Worm (Caenorhabditis elegans) whole organism, dauer: ENCODE data around the gene C38C10.3.
"Not testable (repeated sequence)": the region's sequence is repeated elsewhere in the genome, so short reads cannot be mapped to it uniquely, and the experiment has no call there.

Source experiments
- unc-62 ChIP-seq: sonication (generic microtip); optimal IDR thresholded peaks from 2 replicates; lab custom pipeline; 2017; ENCODE audit warnings: missing biosample characterization, missing genetic modification reagents, missing genetic modification characterization

The C38C10.3 gene

DNA sequence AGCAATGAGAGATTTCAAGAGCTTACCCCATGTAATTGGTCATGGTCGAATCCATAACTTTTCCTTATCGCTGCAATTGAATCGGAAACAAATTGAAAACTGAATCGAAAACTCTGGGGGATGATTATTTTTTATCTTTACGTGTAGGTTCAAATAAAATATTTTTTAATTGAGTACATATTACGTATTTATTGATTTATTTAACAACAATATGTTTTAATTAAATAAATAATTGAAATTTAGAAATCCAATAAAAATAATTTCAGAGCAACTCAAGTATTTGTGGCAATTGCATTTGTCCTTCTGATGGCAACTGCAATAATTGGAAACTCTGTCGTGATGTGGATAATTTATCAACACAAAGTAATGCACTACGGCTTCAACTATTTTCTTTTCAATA, at the start of gene C38C10.3:
Gene C38C10.3 (minus strand): TSS at position 101 of the 400 bp plus-strand sequence.
- no peak for TF ChIP-seq unc-62

DNA sequence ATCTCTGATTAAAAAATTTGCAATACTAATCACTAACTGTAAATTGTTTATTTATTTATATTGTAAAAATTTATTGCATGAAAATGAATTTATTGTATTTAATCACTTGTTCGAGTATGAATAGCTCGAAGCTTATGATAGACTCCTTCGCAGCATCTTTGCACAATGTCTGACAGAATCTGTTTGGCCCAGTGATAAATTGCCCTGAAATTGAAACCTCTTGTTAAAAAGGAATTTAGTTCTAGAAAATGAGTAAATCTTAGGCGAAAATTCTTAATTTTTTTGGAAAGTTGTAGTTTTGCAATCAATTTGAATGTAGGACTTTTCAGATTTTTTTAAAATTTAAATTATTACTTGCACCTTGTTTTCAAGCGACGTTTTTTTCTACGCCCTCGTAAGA, 49.6 kb upstream of the C38C10.3 start:
- no peak for TF ChIP-seq unc-62

DNA sequence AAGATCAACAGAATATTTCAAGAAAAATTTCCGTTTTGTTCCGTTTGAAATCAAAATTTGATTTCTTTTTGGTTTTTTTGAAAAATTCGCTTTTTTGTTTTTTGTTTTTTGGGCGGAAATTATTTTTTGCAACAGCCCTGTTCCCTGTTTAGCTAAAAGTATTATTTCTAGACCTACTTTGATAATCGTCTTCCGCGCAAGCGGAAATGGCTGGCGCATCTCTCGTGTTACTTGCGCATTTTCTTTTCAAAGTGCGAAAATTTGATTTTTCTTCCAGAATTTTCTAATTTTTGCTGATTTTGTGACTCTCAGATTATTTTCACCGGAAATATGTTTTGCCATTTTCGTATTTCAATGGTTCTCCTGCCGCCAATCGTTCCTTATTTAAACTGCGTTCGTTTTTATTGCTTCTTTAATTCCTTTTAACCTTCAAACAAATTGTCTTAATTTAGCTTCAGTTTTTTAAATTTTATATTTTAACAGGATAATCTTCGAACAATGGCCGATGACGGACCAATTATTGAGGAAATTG, 48.2 kb upstream of the C38C10.3 start, which contains the start of gene cpar-1:
Gene cpar-1 (plus strand): TSS at position 482 of the 532 bp plus-strand sequence.
- no peak for TF ChIP-seq unc-62

DNA sequence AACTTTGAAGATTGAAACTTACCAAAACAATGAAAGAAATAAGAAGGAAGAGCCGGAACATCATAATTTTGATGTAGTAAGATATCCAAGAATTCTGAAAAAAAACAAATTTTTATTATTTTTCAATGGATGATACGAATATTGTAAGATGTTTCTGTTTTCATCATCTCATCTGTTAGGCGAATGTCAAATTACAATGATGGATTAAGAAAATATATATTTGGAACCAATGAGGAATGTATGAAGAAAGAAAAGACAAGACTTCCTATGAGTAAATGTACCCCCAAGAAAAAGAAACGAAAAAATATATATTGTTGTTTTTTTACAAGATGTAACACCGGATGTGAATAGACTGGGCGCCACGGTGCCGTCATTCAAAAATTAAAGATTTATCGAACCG, 40.9 kb upstream of the C38C10.3 start, which contains the start of gene T26G10.5:
Gene T26G10.5 (minus strand): TSS at position 101 of the 400 bp plus-strand sequence.
- TF ChIP-seq unc-62 = no peak

DNA sequence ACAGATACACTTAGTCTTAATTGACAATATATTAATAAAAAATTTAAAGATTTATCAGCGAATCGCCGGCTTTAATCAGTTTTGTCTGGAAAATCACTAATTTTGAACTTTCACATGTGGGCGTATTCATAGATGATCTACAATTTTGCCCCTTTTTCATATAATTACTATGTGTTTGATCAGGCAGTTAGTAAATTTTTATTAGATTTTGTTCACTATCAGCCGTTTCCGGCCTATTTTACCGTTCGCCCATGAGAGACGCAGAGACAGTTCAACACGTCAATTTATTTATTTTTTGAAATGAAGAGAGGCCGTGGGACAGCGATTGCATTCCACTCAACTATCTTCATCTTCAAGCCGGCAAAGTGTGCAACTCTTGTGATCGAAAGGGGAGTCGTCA, 34.8 kb upstream of the C38C10.3 start, which contains the start of gene T26G10.4:
Gene T26G10.4 (plus strand): TSS at position 301 of the 400 bp plus-strand sequence.
- not testable (repeated sequence) for TF ChIP-seq unc-62

DNA sequence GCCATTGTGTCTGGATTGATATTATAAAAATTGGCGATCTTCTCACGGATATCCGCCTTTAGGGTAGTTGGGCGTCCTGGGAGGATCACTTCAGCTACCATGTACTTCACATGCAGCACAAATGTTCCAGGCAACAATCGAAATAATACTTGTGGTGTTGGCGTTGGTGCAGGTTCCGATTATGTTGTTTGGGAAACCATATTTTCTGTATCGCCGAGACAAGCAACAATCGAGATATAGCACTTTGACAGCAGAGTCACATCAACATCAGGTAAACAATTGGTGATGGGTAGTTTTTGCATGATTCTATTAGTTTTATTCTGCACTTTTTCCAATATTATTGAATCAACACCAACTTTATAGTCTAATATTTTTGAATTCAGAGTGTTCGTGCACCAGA, 27.9 kb upstream of the C38C10.3 start, which contains the start of gene T26G10.3:
Gene T26G10.3 (minus strand): TSS at position 101 of the 400 bp plus-strand sequence.
- TF ChIP-seq unc-62 = no peak

DNA sequence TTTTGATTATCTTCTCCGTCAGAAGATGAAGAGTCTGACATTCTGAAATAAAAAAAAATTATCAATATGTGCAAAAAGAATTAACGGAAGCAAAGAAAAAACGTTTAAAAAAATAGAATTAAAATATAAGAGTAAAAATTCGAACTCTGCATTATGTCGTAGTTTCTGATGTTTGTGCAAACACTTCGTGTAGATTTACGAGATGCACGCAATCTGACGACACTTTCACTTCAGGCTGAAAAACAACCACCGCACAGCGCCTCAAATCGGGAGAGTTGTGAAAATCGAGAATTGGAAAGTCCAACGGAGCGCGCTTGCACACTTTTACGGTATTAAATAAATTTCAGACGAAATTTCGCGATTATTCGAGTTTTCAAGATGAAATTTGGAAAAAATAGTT, 21.2 kb upstream of the C38C10.3 start, which contains the start of gene T26G10.1:
Gene T26G10.1 (minus strand): TSS at position 42 of the 400 bp plus-strand sequence.
- TF ChIP-seq unc-62 = no peak

DNA sequence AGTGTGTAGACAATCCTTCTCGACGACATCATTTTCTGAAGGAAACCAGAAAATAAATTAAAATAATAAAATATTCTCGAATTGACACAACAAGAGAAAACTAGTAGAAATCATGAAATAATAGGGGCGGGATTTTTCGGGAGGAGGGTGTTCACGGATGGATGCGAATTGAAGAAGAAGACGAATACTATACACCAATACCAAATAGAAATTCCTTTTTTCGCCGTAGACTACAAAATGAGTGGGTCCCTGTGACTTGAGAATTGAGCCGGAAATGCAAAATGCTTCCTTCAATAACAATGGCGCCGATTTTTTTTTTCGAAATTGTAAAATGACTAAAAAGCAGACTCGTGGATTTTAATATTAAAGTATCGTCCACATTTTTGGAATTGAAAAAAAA, 15.6 kb upstream of the C38C10.3 start, which contains the start of gene nlp-48:
Gene nlp-48 (minus strand): TSS at position 101 of the 400 bp plus-strand sequence.
- TF ChIP-seq unc-62 = no peak

DNA sequence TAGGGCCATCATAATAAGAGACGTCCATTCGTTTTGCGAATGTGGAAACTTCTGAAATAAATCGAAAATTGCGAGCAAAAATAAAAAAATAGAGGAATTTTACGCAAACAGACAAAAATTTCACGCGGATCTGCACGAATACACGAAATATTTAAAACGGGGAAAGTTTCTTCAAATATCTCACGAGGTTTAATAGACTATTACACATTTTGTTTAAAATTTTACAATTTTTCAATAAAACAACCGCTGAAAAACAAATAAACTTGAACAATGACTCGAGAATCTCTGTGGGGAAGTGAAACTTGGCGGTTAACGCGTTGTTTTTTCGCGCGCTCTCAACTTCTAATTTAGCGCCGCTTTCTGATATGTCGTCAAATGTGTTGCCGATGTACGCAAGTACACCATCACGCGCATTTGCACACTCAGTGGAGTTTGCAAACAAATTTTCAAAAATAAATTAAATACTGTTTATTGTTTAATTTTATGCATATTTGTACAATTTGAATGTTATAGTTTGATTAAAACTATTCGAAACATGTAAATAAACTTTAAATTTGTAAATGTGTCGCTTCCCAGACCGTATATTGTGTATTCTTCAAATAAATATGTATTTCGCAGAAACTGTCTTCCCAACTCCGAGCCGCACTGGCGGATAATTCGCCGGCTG, 7.8 kb upstream of the C38C10.3 start, which contains the start of the genes gpr-2 and rgr-1:
Gene gpr-2 (minus strand): TSS at position 51 of the 667 bp plus-strand sequence.
Gene rgr-1 (plus strand): TSS at position 617 of the 667 bp plus-strand sequence.
- no peak for TF ChIP-seq unc-62

DNA sequence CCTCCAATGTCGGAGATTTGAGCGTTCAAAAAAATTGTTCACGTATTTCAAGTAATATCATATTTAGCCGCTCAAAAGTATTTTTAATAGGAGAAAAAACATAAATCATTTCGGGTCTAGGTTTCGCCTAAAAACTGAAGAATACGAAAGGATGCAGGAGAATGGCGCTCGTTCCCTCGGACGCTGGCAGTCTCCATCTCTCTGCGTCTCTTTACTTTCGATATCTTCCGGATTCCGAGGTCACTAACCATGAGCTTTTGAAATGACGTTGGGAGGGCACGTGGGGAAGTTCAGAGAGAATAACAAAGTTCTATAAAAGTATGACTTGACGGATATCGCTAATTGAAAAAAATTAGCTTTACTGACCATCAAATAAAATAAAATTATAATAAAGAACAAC, 5.5 kb upstream of the C38C10.3 start:
- TF ChIP-seq unc-62 = no peak

DNA sequence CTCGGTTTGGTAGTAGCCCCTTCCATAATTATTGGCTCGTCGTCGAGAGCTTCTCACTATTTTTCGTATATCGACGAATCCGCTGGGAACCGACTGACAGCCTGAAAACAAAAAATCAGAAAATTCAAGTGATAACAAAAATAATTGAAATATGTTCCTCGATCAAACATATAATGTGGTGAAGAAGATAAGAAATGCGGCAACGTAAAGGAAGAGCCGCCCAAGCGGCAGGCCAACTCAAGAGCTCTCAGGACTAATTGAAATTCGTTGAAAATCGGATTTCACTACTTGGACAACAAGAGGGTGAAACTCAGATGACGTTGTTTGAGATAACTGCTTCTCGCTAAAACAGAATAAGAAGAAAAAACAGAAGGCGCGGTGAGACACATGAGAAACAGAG, 4.6 kb upstream of the C38C10.3 start, which contains the start of gene slc-17.2:
Gene slc-17.2 (minus strand): TSS at position 101 of the 400 bp plus-strand sequence.
- TF ChIP-seq unc-62 = no peak

DNA sequence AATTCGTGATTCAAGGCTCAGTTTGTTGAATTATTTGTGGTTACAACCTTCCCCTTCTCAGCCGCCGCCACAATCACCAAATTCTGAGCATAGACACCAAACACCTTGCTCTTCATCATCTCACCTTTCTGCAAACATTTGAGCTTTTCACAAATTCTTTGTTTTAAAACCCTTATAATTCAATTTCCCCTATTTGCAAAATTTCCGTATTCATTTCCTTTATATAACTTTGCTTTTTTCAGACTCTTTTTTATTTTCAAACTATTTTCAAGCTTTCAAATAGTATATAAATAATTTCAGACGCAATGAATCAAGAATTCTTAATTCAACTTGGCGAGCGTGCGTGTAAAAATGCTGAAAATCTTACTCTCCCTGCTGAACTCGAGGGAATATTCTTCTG, 1.9 kb downstream of the C38C10.3 start, which contains the start of gene tkr-1:
Gene tkr-1 (plus strand): TSS at position 301 of the 400 bp plus-strand sequence.
- TF ChIP-seq unc-62 = no peak

DNA sequence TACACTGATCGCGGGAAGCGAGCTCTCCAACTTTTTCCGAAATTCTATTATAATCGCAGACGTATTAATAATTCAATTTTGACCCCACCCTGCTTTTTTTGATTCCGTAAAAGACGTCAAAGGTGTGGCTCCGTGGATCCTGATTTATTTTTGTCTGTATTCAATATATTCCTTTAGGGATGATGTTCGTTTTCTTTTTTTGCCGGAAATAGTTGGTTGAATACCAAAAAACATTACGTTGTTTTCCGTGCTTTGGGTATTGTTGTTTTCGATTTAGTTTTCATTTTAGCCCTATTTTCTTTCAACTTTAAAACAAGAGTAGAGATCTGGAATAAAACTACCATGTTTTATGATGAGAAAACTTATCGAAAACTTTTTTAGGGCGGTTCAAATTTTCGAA, 8.7 kb downstream of the C38C10.3 start:
- TF ChIP-seq unc-62 = no peak

DNA sequence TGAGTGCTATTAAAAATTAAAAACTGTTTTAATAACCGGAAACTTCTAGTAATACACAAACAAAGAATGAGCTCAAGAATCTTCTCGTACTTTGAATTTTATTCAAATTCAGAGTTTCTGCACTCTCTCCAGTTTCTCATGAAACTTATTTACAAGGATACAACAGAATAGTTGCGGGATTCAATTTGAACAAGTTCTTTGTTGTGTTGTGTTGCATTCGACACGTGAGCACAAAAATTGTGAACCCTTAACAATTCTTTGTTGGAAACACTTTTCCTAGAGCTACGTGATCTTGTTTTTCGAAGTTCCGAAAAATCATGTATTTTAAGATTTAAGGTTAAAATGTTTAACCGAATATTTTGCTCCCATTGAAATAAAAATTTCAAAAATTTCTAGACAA, 11.7 kb downstream of the C38C10.3 start:
- no peak for TF ChIP-seq unc-62

DNA sequence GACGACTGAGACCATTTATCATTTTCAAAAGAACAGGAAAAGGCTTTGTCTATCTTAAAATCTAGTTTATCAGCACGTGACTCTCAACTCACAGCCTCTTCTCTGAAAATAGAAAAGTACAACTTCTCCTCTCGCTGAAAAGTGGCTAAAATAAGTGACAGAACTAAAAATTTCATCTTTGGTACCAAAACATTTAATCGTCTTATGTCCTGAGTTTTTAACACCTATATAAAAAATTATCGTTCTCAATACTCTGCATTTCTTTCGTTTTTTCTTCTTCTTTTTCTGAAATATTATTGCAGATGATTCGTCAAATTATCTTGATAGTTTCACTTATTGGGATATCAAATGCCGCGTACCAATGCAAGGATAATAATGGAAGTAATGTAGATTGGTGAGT, 18.5 kb downstream of the C38C10.3 start, which contains the start of gene crn-6:
Gene crn-6 (plus strand): TSS at position 301 of the 400 bp plus-strand sequence.
- TF ChIP-seq unc-62 = no peak

DNA sequence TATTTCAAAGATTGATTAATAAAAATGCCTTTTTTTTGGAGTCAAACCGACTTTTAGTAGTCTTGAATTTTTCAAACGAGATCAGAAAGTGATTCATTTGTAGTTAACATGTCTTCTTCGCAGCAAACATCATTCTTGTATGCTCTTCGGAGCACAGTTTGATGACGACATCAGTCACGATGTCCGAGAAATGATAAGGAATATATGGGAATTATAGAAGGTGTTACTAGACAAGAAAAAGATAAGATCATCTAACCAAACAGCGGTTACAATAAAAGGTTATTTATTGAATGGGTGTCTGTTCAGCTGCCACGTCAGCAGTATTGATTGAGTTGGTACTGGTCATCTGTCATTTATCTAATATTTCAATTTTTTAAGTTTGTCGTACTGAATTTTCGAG, 19.1 kb downstream of the C38C10.3 start:
- no peak for TF ChIP-seq unc-62

DNA sequence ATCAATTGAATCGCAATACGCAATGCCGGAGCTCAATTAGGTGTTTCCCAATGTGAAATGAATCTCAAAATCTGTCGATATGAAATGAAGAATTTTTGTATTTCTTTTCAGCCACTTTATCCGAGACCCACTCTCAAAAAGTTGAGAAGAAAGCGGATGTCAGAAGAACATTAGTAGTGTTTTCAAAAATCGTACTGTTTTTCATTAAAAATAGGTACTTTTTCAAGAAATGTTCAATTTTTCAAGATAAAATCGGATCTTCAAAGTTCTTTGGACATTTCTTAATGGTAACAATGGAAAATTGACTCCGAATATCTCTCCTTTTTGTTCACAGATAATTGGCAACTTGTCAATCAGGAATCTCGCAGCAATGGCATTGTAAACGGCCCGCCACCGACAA, 24.2 kb downstream of the C38C10.3 start, which contains the start of gene flp-25:
Gene flp-25 (plus strand): TSS at position 301 of the 400 bp plus-strand sequence.
- no peak for TF ChIP-seq unc-62
